Worm (Caenorhabditis elegans) whole organism, L1 larva: ENCODE data around the gene abcx-1.

Experiments used
- efl-1 ChIP-seq, 4 experiments: fragments of 150-350 bp; optimal IDR thresholded peaks in 3 of 4; peaks in 1 of 4; 1 replicate in 1 of 4; 2 replicates in 3 of 4; lab custom pipeline; 2014; ENCODE audit warnings: missing biosample characterization in 2 of 4, missing genetic modification characterization in 2 of 4, missing genetic modification reagents in 2 of 4
- lin-13 ChIP-seq: fragments of 150-350 bp; optimal IDR thresholded peaks from 2 replicates; lab custom pipeline; 2014; ENCODE audit warnings: missing biosample characterization, missing genetic modification reagents, missing genetic modification characterization
- nhr-11 ChIP-seq: fragments of 150-350 bp; optimal IDR thresholded peaks from 2 replicates; lab custom pipeline; 2014; ENCODE audit warnings: missing biosample characterization, missing genetic modification characterization
- zag-1 ChIP-seq: fragments of 150-350 bp; optimal IDR thresholded peaks from 2 replicates; lab custom pipeline; 2014; ENCODE audit warnings: missing biosample characterization, missing genetic modification characterization

The abcx-1 gene

DNA sequence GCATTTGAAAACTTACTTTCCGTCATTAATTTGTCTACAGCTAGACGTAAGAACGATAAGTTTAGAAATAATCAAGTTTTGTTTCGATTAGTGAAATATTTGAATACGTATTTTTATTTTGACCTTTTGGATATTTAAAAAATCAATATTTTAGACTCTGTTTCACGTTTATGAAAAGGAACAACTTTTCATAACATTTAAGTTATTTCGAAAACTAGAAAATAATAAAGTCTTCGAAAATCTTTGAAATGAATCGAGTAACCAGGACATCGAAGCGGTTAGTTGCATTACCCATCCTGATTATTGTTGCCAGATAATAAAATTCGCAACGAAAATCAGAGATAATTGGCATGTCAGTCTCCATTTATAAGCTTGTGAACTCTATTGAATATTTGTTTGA lies 49.3 kb downstream of the abcx-1 start, which contains the start of gene C56C10.6:
TSS of gene C56C10.6 (minus strand) at position 101 of the 400 bp plus-strand sequence.
- TF ChIP-seq nhr-11 (tag; lab: Kevin White, UChicago) (no peak), efl-1 (optimal IDR thresholded peaks at IDR 0.05; lab: Kevin White, UChicago) (no peak), efl-1 (GFP tag; optimal IDR thresholded peaks at IDR 0.05 in 1 of 2; lab: Kevin White, UChicago) (peak in 1 of 2 experiments; percentile 28)

DNA sequence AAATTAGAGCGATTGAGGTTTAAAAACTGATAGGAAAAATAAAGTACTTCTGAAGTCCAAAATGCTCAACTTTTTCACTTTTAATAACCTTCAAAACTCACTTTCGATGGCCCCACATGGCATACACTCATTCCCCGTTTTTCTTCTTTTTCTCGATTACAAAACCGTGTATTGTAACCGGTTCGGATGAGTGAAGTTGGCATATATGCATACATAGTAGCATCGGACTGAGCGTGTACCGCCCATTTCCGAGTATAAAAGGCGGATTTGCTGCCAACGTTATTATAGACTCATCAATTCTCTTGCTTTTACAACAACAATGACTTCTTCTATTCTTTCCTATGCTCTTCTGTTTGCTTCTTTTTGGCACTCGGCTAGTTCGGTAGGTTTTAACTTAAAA lies 50.8 kb downstream of the abcx-1 start, which contains the start of gene C56C10.4:
TSS of gene C56C10.4 (plus strand) at position 301 of the 400 bp plus-strand sequence.
- TF ChIP-seq lin-13 (no peak), zag-1 (tag; lab: Kevin White, UChicago) (no peak)
